Worm (Caenorhabditis elegans) whole organism, L4/young adult: ENCODE results near the gene C03F11.4.

Source experiments
- W03F9.2 ChIP-seq: fragments of 150-350 bp; optimal IDR thresholded peaks from 2 replicates; lab custom pipeline; 2014; ENCODE audit warnings: missing biosample characterization, missing genetic modification characterization
- dao-5 ChIP-seq: sonication (generic microtip); optimal IDR thresholded peaks from 2 replicates; lab custom pipeline; 2016; ENCODE audit warnings: missing genotype, missing genetic modification characterization, moderate library complexity, missing compliant biosample characterization

C03F11.4 gene

DNA sequence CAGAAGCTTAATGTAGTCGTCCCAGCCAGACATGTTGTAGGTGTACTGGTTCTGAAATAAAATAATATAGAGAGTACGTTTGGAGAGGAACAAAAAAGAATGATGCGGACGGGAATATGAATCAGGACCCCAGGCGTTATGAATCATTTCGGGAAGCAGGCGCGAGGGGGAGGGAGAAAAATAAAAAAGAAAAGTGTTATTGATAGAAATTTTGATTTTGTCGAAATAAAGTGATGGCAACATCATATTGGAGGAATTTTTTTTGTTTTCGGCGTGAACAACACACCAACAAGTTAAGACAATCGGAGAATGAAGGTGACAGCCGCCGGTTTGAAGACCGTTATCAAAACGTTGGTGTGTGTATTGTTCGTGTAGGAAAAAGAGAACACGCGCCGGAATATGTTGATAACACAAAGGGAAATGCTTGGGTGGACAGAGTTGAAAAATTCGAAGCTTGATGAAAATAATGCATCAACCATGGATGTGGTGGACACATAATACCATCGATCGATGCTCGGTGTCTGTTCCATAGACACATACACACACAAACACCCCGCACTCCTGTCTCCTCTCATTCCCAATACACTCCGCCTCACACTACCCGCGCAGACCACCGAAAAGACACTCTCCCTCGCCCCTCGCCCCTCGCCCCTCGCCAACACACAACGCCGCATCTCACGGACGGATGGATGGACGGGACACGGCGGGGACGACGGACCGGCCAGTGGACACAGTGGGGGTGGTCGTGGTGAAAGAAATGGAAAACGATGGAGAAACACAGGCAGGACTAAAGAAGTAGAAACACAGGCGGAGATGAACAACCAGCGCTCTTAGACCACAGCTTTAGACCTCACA lies 52.0 kb downstream of the C03F11.4 start, which contains the start of gene pfn-2:
pfn-2 (minus strand) TSS at position 51 of the 855 bp plus-strand sequence.
- TF ChIP-seq W03F9.2 (tag; lab: Kevin White, UChicago) (no peak), dao-5 (peak; percentile 17)
